Worm (Caenorhabditis elegans) whole organism, L4 larva: ENCODE results near the gene C49F5.13.
A peak's percentile ranks its signal among the peaks of the same experiment; 100 is the strongest.

Experiments
- F10B5.3 ChIP-seq: sonication (generic microtip); optimal IDR thresholded peaks from 2 replicates; lab custom pipeline; 2016; ENCODE audit warnings: mild to moderate bottlenecking, missing genetic modification characterization, missing compliant biosample characterization
- T26A8.4 ChIP-seq: fragments of 200-800 bp; sonication (Bioruptor generic); IDR thresholded peaks from 2 replicates; pipeline ENCODE4 v1.3.6; 2022; ENCODE audit warnings: missing genetic modification characterization, missing compliant biosample characterization
- ZK546.5 ChIP-seq, 2 experiments: sonication (generic microtip); optimal IDR thresholded peaks; 2 replicates each; lab custom pipeline; 2017; ENCODE audit warnings: missing biosample characterization in 2 of 2, missing genetic modification characterization in 2 of 2
- aha-1 ChIP-seq: fragments of 150-350 bp; peaks from one replicate; lab custom pipeline; 2014; ENCODE audit warnings: missing biosample characterization, missing genetic modification characterization
- ceh-20 ChIP-seq: fragments of 200-800 bp; sonication (Bioruptor generic); IDR thresholded peaks from 2 replicates; pipeline ENCODE4 v1.3.6; 2022; ENCODE audit warnings: missing genetic modification reagents, missing genetic modification characterization, missing compliant biosample characterization
- ceh-28 ChIP-seq: fragments of 150-350 bp; optimal IDR thresholded peaks from 2 replicates; lab custom pipeline; 2014; ENCODE audit warnings: missing biosample characterization, missing genetic modification reagents, missing genetic modification characterization
- ceh-32 ChIP-seq: sonication (generic microtip); optimal IDR thresholded peaks from 2 replicates; lab custom pipeline; 2016; ENCODE audit warnings: mild to moderate bottlenecking, missing genetic modification characterization, missing compliant biosample characterization; ENCODE audit not compliant: poor library complexity
- daf-16 ChIP-seq, 3 experiments: sonication (generic microtip); optimal IDR thresholded peaks; 2 replicates each; lab custom pipeline; 2016 to 2017; ENCODE audit warnings: missing genetic modification characterization in 3 of 3, missing genetic modification reagents in 3 of 3, mild to moderate bottlenecking in 2 of 3, missing compliant biosample characterization in 2 of 3, missing biosample characterization in 1 of 3, moderate library complexity in 1 of 3
- daf-19 ChIP-seq: fragments of 200-800 bp; sonication (Bioruptor generic); conservative IDR thresholded peaks from 2 replicates; pipeline ENCODE4 v1.3.6; 2022; ENCODE audit warnings: missing genetic modification characterization, missing compliant biosample characterization
- dmd-6 ChIP-seq: fragments of 200-800 bp; sonication (Bioruptor generic); IDR thresholded peaks from 2 replicates; pipeline ENCODE4 v1.3.6; 2022; ENCODE audit warnings: missing genetic modification reagents, missing genetic modification characterization, missing compliant biosample characterization
- dmd-9 ChIP-seq: fragments of 200-800 bp; sonication (Bioruptor generic); IDR thresholded peaks from 2 replicates; pipeline ENCODE4 v1.3.6; 2022; ENCODE audit warnings: missing genetic modification reagents, missing genetic modification characterization, missing compliant biosample characterization
- dpl-1 ChIP-seq: fragments of 150-350 bp; optimal IDR thresholded peaks from 2 replicates; lab custom pipeline; 2014; ENCODE audit warnings: missing biosample characterization, missing genetic modification reagents, missing genetic modification characterization
- duxl-1 ChIP-seq: sonication (generic microtip); optimal IDR thresholded peaks from 2 replicates; lab custom pipeline; 2016; ENCODE audit warnings: mild to moderate bottlenecking, missing genetic modification characterization, moderate library complexity, missing compliant biosample characterization; ENCODE audit not compliant: poor library complexity
- dve-1 ChIP-seq: sonication (generic microtip); optimal IDR thresholded peaks from 2 replicates; lab custom pipeline; 2017; ENCODE audit warnings: antibody characterized with exemption, mild to moderate bottlenecking, missing genetic modification characterization, missing compliant biosample characterization; ENCODE audit not compliant: insufficient read depth
- egl-27 ChIP-seq: sonication (generic microtip); optimal IDR thresholded peaks from 3 replicates; lab custom pipeline; 2017; ENCODE audit warnings: missing biosample characterization, missing genetic modification reagents, missing genetic modification characterization
- fkh-10 ChIP-seq: fragments of 150-350 bp; optimal IDR thresholded peaks from 2 replicates; lab custom pipeline; 2014; ENCODE audit warnings: missing biosample characterization, missing genetic modification reagents, missing genetic modification characterization
- hif-1 ChIP-seq, 2 experiments: sonication (generic microtip); optimal IDR thresholded peaks; 2 replicates each; lab custom pipeline; 2016 to 2017; ENCODE audit warnings: missing compliant biosample characterization in 2 of 2, missing genetic modification characterization in 2 of 2, missing genetic modification reagents in 2 of 2, missing genotype in 2 of 2, mild to moderate bottlenecking in 1 of 2
- hmg-1.1 ChIP-seq: fragments of 200-800 bp; sonication (Bioruptor generic); IDR thresholded peaks from 2 replicates; pipeline ENCODE4 v1.3.6; 2022; ENCODE audit warnings: missing genetic modification reagents, missing genetic modification characterization, missing compliant biosample characterization
- lin-13 ChIP-seq: fragments of 150-350 bp; optimal IDR thresholded peaks from 2 replicates; lab custom pipeline; 2014; ENCODE audit warnings: missing biosample characterization, missing genetic modification reagents, missing genetic modification characterization
- lin-29 ChIP-seq: fragments of 200-800 bp; sonication (Bioruptor generic); IDR thresholded peaks from 2 replicates; pipeline ENCODE4 v1.3.6; 2022; ENCODE audit warnings: missing genetic modification reagents, missing genetic modification characterization, missing compliant biosample characterization
- lin-38 ChIP-seq: fragments of 200-800 bp; sonication (Bioruptor generic); IDR thresholded peaks from 2 replicates; pipeline ENCODE4 v1.3.6; 2022; ENCODE audit warnings: missing genetic modification reagents, missing genetic modification characterization, missing compliant biosample characterization
- lir-3 ChIP-seq: sonication (generic microtip); optimal IDR thresholded peaks from 2 replicates; lab custom pipeline; 2016; ENCODE audit warnings: mild to moderate bottlenecking, missing genetic modification characterization, missing compliant biosample characterization
- lsy-2 ChIP-seq, 2 experiments: fragments of 150-350 bp in 1 of 2; sonication (generic microtip) in 1 of 2; optimal IDR thresholded peaks; 2 replicates each; lab custom pipeline; 2014 to 2017; ENCODE audit warnings: missing biosample characterization in 2 of 2, missing genetic modification characterization in 2 of 2
- madf-5 ChIP-seq, 2 experiments: fragments of 200-800 bp; sonication (Bioruptor generic); IDR thresholded peaks; 2 replicates each; pipeline ENCODE4 v1.3.6; 2022; ENCODE audit warnings: missing compliant biosample characterization in 2 of 2, missing genetic modification characterization in 2 of 2
- madf-9 ChIP-seq: fragments of 200-800 bp; sonication (Bioruptor generic); conservative IDR thresholded peaks from 2 replicates; pipeline ENCODE4 v1.3.6; 2022; ENCODE audit warnings: missing genetic modification reagents, missing genetic modification characterization, missing compliant biosample characterization
- mdl-1 ChIP-seq, 2 experiments: fragments of 150-350 bp in 1 of 2; sonication (generic microtip) in 1 of 2; optimal IDR thresholded peaks; 2 replicates each; lab custom pipeline; 2014 to 2017; ENCODE audit warnings: missing biosample characterization in 2 of 2, missing genetic modification characterization in 2 of 2
- mes-2 ChIP-seq: sonication (generic microtip); optimal IDR thresholded peaks from 2 replicates; lab custom pipeline; 2016; ENCODE audit warnings: missing genotype, mild to moderate bottlenecking, missing genetic modification characterization, missing compliant biosample characterization; ENCODE audit not compliant: poor library complexity, severe bottlenecking
- nhr-11 ChIP-seq: fragments of 150-350 bp; optimal IDR thresholded peaks from 2 replicates; lab custom pipeline; 2014; ENCODE audit warnings: missing biosample characterization, missing genetic modification characterization
- nhr-25 ChIP-seq: sonication (generic microtip); optimal IDR thresholded peaks from 2 replicates; lab custom pipeline; 2017; ENCODE audit warnings: missing genetic modification characterization, mild to moderate bottlenecking, missing compliant biosample characterization, antibody characterized with exemption, moderate library complexity, borderline replicate concordance; ENCODE audit not compliant: insufficient read depth
- nhr-28 ChIP-seq: fragments of 150-350 bp; optimal IDR thresholded peaks from 2 replicates; lab custom pipeline; 2014; ENCODE audit warnings: missing biosample characterization, missing genetic modification characterization
- nhr-41 ChIP-seq: fragments of 200-800 bp; sonication (Bioruptor generic); IDR thresholded peaks from 2 replicates; pipeline ENCODE4 v1.3.6; 2022; ENCODE audit warnings: missing genetic modification reagents, missing genetic modification characterization, missing compliant biosample characterization
- nhr-6 ChIP-seq: fragments of 150-350 bp; optimal IDR thresholded peaks from 2 replicates; lab custom pipeline; 2014; ENCODE audit warnings: missing biosample characterization, missing genetic modification characterization
- nhr-76 ChIP-seq: fragments of 150-350 bp; optimal IDR thresholded peaks from 2 replicates; lab custom pipeline; 2014; ENCODE audit warnings: missing biosample characterization, missing genetic modification characterization
- pha-4 ChIP-seq, 2 experiments: fragments of 150-350 bp in 1 of 2; fragments of 200-800 bp in 1 of 2; sonication (Bioruptor generic) in 1 of 2; IDR thresholded peaks in 1 of 2; optimal IDR thresholded peaks in 1 of 2; 2 replicates each; pipeline versions ENCODE4 v1.3.6 to Lab custom; 2014 to 2022; ENCODE audit warnings: missing genetic modification characterization in 2 of 2, missing genetic modification reagents in 2 of 2, missing biosample characterization in 1 of 2, missing compliant biosample characterization in 1 of 2
- rbr-2 ChIP-seq: sonication (generic microtip); optimal IDR thresholded peaks from 2 replicates; lab custom pipeline; 2016; ENCODE audit warnings: missing genotype, missing genetic modification characterization, missing compliant biosample characterization
- tag-97 ChIP-seq: fragments of 200-800 bp; sonication (Bioruptor generic); IDR thresholded peaks from 2 replicates; pipeline ENCODE4 v1.3.6; 2022; ENCODE audit warnings: missing genetic modification characterization, missing compliant biosample characterization
- unc-62 ChIP-seq, 3 experiments: fragments of 150-350 bp in 1 of 3; sonication (generic microtip); optimal IDR thresholded peaks in 2 of 3; peaks in 1 of 3; 1 replicate in 1 of 3; 2 replicates in 2 of 3; lab custom pipeline; 2014 to 2017; ENCODE audit warnings: missing biosample characterization in 3 of 3, missing genetic modification characterization in 3 of 3, missing genetic modification reagents in 3 of 3, missing genotype in 1 of 3
- zip-11 ChIP-seq: fragments of 200-800 bp; sonication (Bioruptor generic); IDR thresholded peaks from 2 replicates; pipeline ENCODE4 v1.3.6; 2022; ENCODE audit warnings: missing genetic modification characterization, missing compliant biosample characterization
- ztf-7 ChIP-seq: fragments of 150-350 bp; optimal IDR thresholded peaks from 2 replicates; lab custom pipeline; 2014; ENCODE audit warnings: missing biosample characterization, missing genetic modification characterization

Gene C49F5.13

DNA sequence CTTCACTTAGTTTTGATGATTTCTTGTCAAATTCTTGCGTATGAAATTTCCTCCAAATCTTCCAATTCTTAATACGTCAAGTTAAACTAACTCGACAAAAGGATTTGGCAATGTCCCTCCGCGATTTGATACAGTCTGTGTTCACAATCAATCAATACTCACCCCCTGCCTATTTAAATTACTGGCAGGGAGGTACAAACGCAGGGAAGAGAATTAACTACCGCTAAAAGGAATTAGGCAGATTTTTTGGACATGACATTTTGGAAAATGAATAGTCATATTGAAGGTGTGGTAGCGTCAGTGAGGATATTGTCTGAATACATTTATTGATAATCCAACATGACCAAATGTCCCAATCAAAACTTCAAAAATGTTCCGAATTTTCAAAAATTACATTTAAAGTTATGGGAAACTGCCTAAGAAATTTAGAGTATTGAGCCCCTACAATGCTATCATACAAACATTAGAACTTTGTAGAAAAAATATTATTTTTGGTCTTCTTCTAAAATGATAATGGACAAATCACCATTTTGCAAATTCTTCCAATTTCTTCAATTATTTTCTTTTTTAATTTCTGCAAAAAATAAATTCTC is 23.8 kb upstream of the C49F5.13 start (continued):
- TF ChIP-seq lsy-2 (tag; optimal IDR thresholded peaks at IDR 0.05; lab: Kevin White, UChicago) (peak; percentile 96 to 97), zip-11 (GFP tag; lab: Robert Waterston, UW) (no peak), T26A8.4 (GFP tag; lab: Robert Waterston, UW) (peak; percentile 99), nhr-6 (peak; percentile 98), ZK546.5 (tag; optimal IDR thresholded peaks at IDR 0.05; lab: Kevin White, UChicago) (peak; percentile 31 to 75), lin-38 (GFP tag; lab: Robert Waterston, UW) (peak; percentile 88), egl-27 (tag; lab: Kevin White, UChicago) (peak; percentile 52), hif-1 (tag; optimal IDR thresholded peaks at IDR 0.05; lab: Kevin White, UChicago) (peak; percentile 82 to 92)

DNA sequence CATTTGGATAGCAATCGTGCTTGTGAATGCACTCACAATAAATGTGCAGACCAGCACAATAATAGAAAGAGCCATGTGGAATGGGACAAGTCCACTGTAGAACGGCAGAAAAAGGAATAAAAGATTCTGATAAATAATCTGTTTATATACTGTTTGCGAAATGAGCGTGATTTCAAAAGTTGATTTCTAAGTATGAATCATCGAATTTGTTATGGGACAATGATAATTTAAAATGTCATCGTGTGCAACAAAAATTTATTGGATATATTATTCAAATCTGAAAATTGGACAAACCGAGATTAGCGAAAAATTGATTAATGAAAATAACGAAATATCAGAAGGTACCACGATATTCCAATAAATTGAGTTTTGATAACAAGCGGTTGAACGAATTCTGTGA is 22.4 kb upstream of the C49F5.13 start, which contains the start of gene F55G7.5:
F55G7.5 (minus strand) TSS at position 101 of the 400 bp plus-strand sequence.
- TF ChIP-seq nhr-41 (GFP tag; lab: Robert Waterston, UW) (no peak), zip-11 (GFP tag; lab: Robert Waterston, UW) (no peak), lsy-2 (tag; optimal IDR thresholded peaks at IDR 0.05; lab: Kevin White, UChicago) (no peak), ztf-7 (no peak), ceh-20 (no peak), rbr-2 (tag; lab: Kevin White, UChicago) (no peak), daf-19 (GFP tag; lab: Robert Waterston, UW) (no peak), F10B5.3 (no peak), madf-5 (GFP tag; IDR thresholded peaks at IDR 0.05; lab: Robert Waterston, UW) (no peak), nhr-76 (tag; lab: Kevin White, UChicago) (no peak), ZK546.5 (tag; optimal IDR thresholded peaks at IDR 0.05; lab: Kevin White, UChicago) (no peak), hmg-1.1 (GFP tag; lab: Robert Waterston, UW) (no peak), madf-9 (GFP tag; lab: Robert Waterston, UW) (no peak), tag-97 (GFP tag; lab: Robert Waterston, UW) (no peak), lin-13 (GFP tag; lab: Kevin White, UChicago) (no peak), lin-38 (GFP tag; lab: Robert Waterston, UW) (no peak)

DNA sequence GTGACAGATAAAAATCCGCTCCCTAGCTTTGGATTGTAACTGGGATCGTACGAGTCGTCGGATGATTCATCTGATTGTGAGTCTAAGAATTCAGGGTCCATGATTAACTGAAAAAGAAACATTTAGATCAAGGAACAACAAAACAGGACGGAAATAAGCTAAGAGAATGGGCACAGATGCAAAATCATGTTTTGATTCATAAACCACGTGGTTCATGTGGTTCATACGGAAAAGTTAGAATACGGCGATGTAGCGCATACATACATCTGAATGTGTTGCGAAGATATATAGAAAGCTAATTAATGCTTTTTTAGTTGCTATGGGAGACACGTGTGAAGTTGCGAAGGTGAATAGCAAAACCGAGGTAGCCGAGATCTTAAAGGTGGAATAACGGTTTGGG is 19.3 kb upstream of the C49F5.13 start, which contains the start of gene F55G7.3:
F55G7.3 (minus strand) TSS at position 101 of the 400 bp plus-strand sequence.
- TF ChIP-seq aha-1 (tag; lab: Kevin White, UChicago) (peak; percentile 46), lin-38 (GFP tag; lab: Robert Waterston, UW) (no peak)

DNA sequence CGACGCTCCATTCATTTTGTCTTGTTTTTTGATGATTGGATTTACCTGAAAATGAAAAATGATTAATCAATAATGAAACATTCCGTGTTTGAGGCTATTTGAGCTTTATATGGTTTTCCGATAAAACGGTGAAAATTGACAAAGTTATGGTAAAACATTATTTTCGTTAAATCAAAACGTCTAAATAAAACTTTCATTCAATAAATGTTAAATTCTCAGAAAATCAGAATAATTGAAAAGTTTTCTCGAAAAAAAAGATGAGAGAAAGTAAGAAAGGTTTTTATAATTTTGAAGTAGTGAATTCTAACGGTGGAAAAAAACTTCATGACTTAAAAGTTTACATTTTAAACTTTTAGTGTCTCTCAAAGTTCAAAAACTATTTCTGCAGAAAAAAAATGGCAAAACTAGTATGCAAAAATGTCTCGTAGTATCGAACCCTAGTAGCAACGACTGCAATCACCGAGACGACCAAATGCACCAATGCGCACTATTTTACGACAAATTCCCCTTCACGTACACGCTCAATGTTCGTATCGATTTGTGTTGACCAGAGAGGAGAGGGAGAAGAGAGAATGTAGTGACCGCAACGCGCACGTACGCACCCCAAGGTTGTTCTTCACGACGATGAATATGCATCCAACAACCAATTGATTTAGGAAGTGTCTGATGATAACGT is 14.3 kb upstream of the C49F5.13 start, which contains the start of gene nfya-1:
nfya-1 (minus strand) TSS at position 51 of the 676 bp plus-strand sequence.
- TF ChIP-seq duxl-1 (peak; percentile 11), mes-2 (tag; lab: Kevin White, UChicago) (peak; percentile 75), T26A8.4 (GFP tag; lab: Robert Waterston, UW) (peak; percentile 14; the same call in 1 of the 2 replicates), egl-27 (tag; lab: Kevin White, UChicago) (no peak), ceh-28 (tag; lab: Kevin White, UChicago) (peak; percentile 62), nhr-25 (tag; lab: Kevin White, UChicago) (peak; percentile 71), lin-29 (GFP tag; lab: Robert Waterston, UW) (no peak), nhr-28 (tag; lab: Kevin White, UChicago) (peak; percentile 60), dmd-6 (peak; percentile 31; the same call in 1 of the 2 replicates), pha-4 (GFP tag; IDR thresholded peaks at IDR 0.05; lab: Robert Waterston, UW) (no peak), pha-4 (tag; optimal IDR thresholded peaks at IDR 0.05; lab: Kevin White, UChicago) (peak; percentile 55), fkh-10 (GFP tag; lab: Kevin White, UChicago) (no peak), daf-16 (GFP tag; optimal IDR thresholded peaks at IDR 0.05; lab: Kevin White, UChicago) (no peak), daf-16 (tag; optimal IDR thresholded peaks at IDR 0.05; lab: Kevin White, UChicago) (peak; percentile 54), unc-62 (GFP tag; optimal IDR thresholded peaks at IDR 0.05 in 1 of 2; lab: Kevin White, UChicago) (peak in 1 of 2 experiments; percentile 85), unc-62 (tag; optimal IDR thresholded peaks at IDR 0.05; lab: Kevin White, UChicago) (no peak), ceh-32 (no peak), madf-9 (GFP tag; lab: Robert Waterston, UW) (0 out of 2 replicates have a peak, but pooled peaks have one; percentile 9), nhr-11 (tag; lab: Kevin White, UChicago) (peak; percentile 13), dmd-9 (no peak), mdl-1 (tag; optimal IDR thresholded peaks at IDR 0.05; lab: Kevin White, UChicago) (peak in 1 of 2 experiments; percentile 70), dve-1 (tag; lab: Kevin White, UChicago) (peak; percentile 33), dpl-1 (GFP tag; lab: Kevin White, UChicago) (peak; percentile 28), lir-3 (tag; lab: Kevin White, UChicago) (no peak)
